Fruit fly (Drosophila melanogaster): ENCODE measurements around the gene CG10026.

Gene CG10026

DNA sequence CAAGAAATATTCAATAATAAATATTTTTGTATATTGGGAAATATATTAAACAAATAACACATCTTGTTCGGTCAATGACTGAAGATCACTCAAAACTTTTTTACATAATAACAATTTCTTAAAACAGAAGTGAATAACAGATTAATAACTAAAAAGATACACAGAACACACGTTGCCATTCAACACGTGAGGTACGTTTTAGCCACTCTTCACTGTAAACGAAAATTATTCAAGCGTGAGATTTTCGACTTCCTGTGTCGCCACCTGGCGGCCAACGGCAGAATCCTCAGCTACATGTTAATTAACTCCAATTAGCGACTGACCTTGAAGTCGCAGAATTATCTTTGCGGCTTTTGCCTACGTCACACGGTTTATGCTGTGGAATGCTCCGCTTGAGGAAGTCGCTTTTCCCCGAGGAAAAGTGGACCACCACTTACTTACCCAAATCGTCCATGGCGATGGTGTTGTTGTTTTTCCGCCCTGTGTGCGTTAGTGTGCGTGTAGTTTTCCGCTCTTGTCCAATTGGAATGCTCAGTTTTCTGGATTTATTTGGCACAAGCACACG lies 28.2 kb upstream of the CG10026 start (continued):
- peak; percentile 71 for TF ChIP-seq Fer3 (tag; optimal IDR thresholded peaks at IDR 0.05)
- peak; percentile 50; the same call in 1 of the 2 replicates for TF ChIP-seq danr (GFP tag; IDR thresholded peaks at IDR 0.05)
- no peak for TF ChIP-seq sna (GFP tag; IDR thresholded peaks at IDR 0.05; ENCODE audit: partially characterized antibody)
- peak; percentile 47 for TF ChIP-seq CG12219 (GFP tag; optimal IDR thresholded peaks at IDR 0.05)
- TF ChIP-seq CG8089 (GFP tag; optimal IDR thresholded peaks at IDR 0.05), result peak; percentile 37
- peak; percentile 15; the same call in 1 of the 2 replicates for TF ChIP-seq CG4404 (GFP tag; IDR thresholded peaks at IDR 0.05)
- peak; percentile 89 for TF ChIP-seq Elba2 (GFP tag; optimal IDR thresholded peaks at IDR 0.05)
- TF ChIP-seq CG14860 (GFP tag; IDR thresholded peaks at IDR 0.05; ENCODE audit: partially characterized antibody), result no peak
- peak; percentile 39 for TF ChIP-seq CG9876 (GFP tag; optimal IDR thresholded peaks at IDR 0.05)
- peak; percentile 19 for TF ChIP-seq CG6654 (GFP tag; optimal IDR thresholded peaks at IDR 0.05)
- peak; percentile 76 for TF ChIP-seq Sox102F (GFP tag; optimal IDR thresholded peaks at IDR 0.05)
- peak; percentile 20 for TF ChIP-seq Lhr (GFP tag; optimal IDR thresholded peaks at IDR 0.05)
- TF ChIP-seq CG14965 (GFP tag; optimal IDR thresholded peaks at IDR 0.05; ENCODE audit: borderline replicate concordance), result peak; percentile 95
- TF ChIP-seq Ets65A (GFP tag), result peak; percentile 65
- TF ChIP-seq Dip2 (GFP tag; IDR thresholded peaks at IDR 0.05), result no peak
- 0 out of 3 replicates have a peak, but pooled peaks have one; percentile 30 for TF ChIP-seq gce (GFP tag; IDR thresholded peaks at IDR 0.05)
- peak; percentile 75 for TF ChIP-seq CG10979 (tag; optimal IDR thresholded peaks at IDR 0.05)
- TF ChIP-seq Max (GFP tag; optimal IDR thresholded peaks at IDR 0.05), result peak; percentile 56
- peak; percentile 28 for TF ChIP-seq CG18476 (GFP tag; optimal IDR thresholded peaks at IDR 0.05)
- TF ChIP-seq lab (GFP tag; optimal IDR thresholded peaks at IDR 0.05), result peak; percentile 86
- TF ChIP-seq fd3F (GFP tag; optimal IDR thresholded peaks at IDR 0.05), result peak; percentile 47
- peak; percentile 43 for TF ChIP-seq CG3847 (GFP tag; IDR thresholded peaks at IDR 0.05)
- TF ChIP-seq CG17802 (tag; optimal IDR thresholded peaks at IDR 0.05), result peak; percentile 36
- peak; percentile 36; the same call in 1 of the 2 replicates for TF ChIP-seq peb (GFP tag; IDR thresholded peaks at IDR 0.05)
- TF ChIP-seq ci (GFP tag; IDR thresholded peaks at IDR 0.05), result peak; percentile 77
- no peak for TF ChIP-seq Eip74EF (GFP tag; optimal IDR thresholded peaks at IDR 0.05)
- TF ChIP-seq CG11560 (tag; IDR thresholded peaks at IDR 0.05), result 0 out of 3 replicates have a peak, but pooled peaks have one; percentile 11
- TF ChIP-seq usp (GFP tag; optimal IDR thresholded peaks at IDR 0.05), result no peak
- TF ChIP-seq az2 (GFP tag; optimal IDR thresholded peaks at IDR 0.05), result peak; percentile 72
- TF ChIP-seq C15 (GFP tag; IDR thresholded peaks at IDR 0.05), result no peak
- TF ChIP-seq CG31388 (GFP tag; optimal IDR thresholded peaks at IDR 0.05), result peak; percentile 34
- no peak for TF ChIP-seq Opbp (GFP tag; IDR thresholded peaks at IDR 0.05; ENCODE audit: partially characterized antibody)
- no peak for TF ChIP-seq wor (GFP tag; IDR thresholded peaks at IDR 0.05)
- peak; percentile 66 for TF ChIP-seq CG7556 (GFP tag; optimal IDR thresholded peaks at IDR 0.05)
- peak; percentile 53 for TF ChIP-seq CG10366 (GFP tag; IDR thresholded peaks at IDR 0.05)
- TF ChIP-seq CG7963 (GFP tag; IDR thresholded peaks at IDR 0.05; ENCODE audit: partially characterized antibody), result no peak
- TF ChIP-seq psq (GFP tag; optimal IDR thresholded peaks at IDR 0.05), result no peak
- peak; percentile 7 for TF ChIP-seq CG6854 (GFP tag; optimal IDR thresholded peaks at IDR 0.05)
- peak; percentile 86 for TF ChIP-seq kni (GFP tag; optimal IDR thresholded peaks at IDR 0.05)
- TF ChIP-seq CG13296 (GFP tag; optimal IDR thresholded peaks at IDR 0.05), result peak; percentile 58
- TF ChIP-seq nerfin-2 (GFP tag; IDR thresholded peaks at IDR 0.05; ENCODE audit: partially characterized antibody), result no peak
- peak; percentile 74 for TF ChIP-seq Oli (tag; optimal IDR thresholded peaks at IDR 0.05)
- TF ChIP-seq z (GFP tag; IDR thresholded peaks at IDR 0.05), result peak; percentile 58; the same call in 1 of the 3 replicates
- TF ChIP-seq hth (optimal IDR thresholded peaks at IDR 0.05), result no peak
- peak; percentile 40 for TF ChIP-seq zfh2 (GFP tag; optimal IDR thresholded peaks at IDR 0.05)
- peak; percentile 10 for TF ChIP-seq Mes4 (GFP tag; optimal IDR thresholded peaks at IDR 0.05)
- TF ChIP-seq CG10431 (GFP tag; optimal IDR thresholded peaks at IDR 0.05), result peak; percentile 48
- TF ChIP-seq CG7786 (GFP tag; optimal IDR thresholded peaks at IDR 0.05), result peak; percentile 24
- TF ChIP-seq Hr78 (GFP tag; optimal IDR thresholded peaks at IDR 0.05), result peak in 1 of 2 experiments; percentile 66
- TF ChIP-seq Sin3A (optimal IDR thresholded peaks at IDR 0.05), result no peak
